Fruit fly (Drosophila melanogaster) whole organism, adult: ENCODE results near the gene Or63a.

Source experiments
- CG11617 ChIP-seq: fragments of 200-800 bp; sonication (Bioruptor generic); optimal IDR thresholded peaks from 2 replicates; lab custom pipeline; 2017; ENCODE audit warnings: mild to moderate bottlenecking, missing biosample characterization, missing genetic modification reagents, missing genetic modification characterization
- CG12768 ChIP-seq: fragments of 200-800 bp; sonication (Bioruptor generic); optimal IDR thresholded peaks from 2 replicates; lab custom pipeline; 2017; ENCODE audit warnings: missing biosample characterization, missing genetic modification characterization, mild to moderate bottlenecking, moderate library complexity, missing genetic modification reagents
- CG14711 ChIP-seq: fragments of 200-800 bp; sonication (Bioruptor generic); optimal IDR thresholded peaks from 2 replicates; lab custom pipeline; 2018; ENCODE audit warnings: missing biosample characterization, mild to moderate bottlenecking, missing genetic modification characterization, moderate library complexity
- CG1620 ChIP-seq: fragments of 200-800 bp; sonication (Bioruptor generic); optimal IDR thresholded peaks from 2 replicates; lab custom pipeline; 2016; ENCODE audit warnings: missing biosample characterization, missing genetic modification characterization
- CG33017 ChIP-seq: fragments of 200-800 bp; sonication (Bioruptor generic); optimal IDR thresholded peaks from 2 replicates; lab custom pipeline; 2018; ENCODE audit warnings: missing biosample characterization, mild to moderate bottlenecking, missing genetic modification characterization, moderate library complexity
- CG5204 ChIP-seq: fragments of 200-800 bp; sonication (Bioruptor generic); optimal IDR thresholded peaks from 2 replicates; lab custom pipeline; 2016; ENCODE audit warnings: missing biosample characterization, missing genetic modification characterization
- CG7045 ChIP-seq: fragments of 200-800 bp; sonication (Bioruptor generic); optimal IDR thresholded peaks from 2 replicates; lab custom pipeline; 2017; ENCODE audit warnings: missing biosample characterization, mild to moderate bottlenecking, missing genetic modification characterization
- CG7101 ChIP-seq: fragments of 200-800 bp; sonication (Bioruptor generic); optimal IDR thresholded peaks from 2 replicates; lab custom pipeline; 2018; ENCODE audit warnings: missing biosample characterization, mild to moderate bottlenecking, missing genetic modification characterization, moderate library complexity
- Clk ChIP-seq: fragments of 200-800 bp; sonication (Bioruptor generic); optimal IDR thresholded peaks from 2 replicates; lab custom pipeline; 2017; ENCODE audit warnings: missing biosample characterization, missing genetic modification characterization
- Crg-1 ChIP-seq: fragments of 200-800 bp; sonication (Bioruptor generic); optimal IDR thresholded peaks from 2 replicates; lab custom pipeline; 2016; ENCODE audit warnings: missing biosample characterization, missing genetic modification characterization
- Hr96 ChIP-seq: fragments of 200-800 bp; sonication (Bioruptor generic); optimal IDR thresholded peaks from 2 replicates; lab custom pipeline; 2016; ENCODE audit warnings: missing biosample characterization, missing genetic modification characterization
- Mnt ChIP-seq: fragments of 200-800 bp; sonication (Bioruptor generic); optimal IDR thresholded peaks from 2 replicates; lab custom pipeline; 2016; ENCODE audit warnings: missing biosample characterization, mild to moderate bottlenecking, missing genetic modification characterization
- bab1 ChIP-seq: fragments of 200-800 bp; sonication (Bioruptor generic); optimal IDR thresholded peaks from 3 replicates; lab custom pipeline; 2019; ENCODE audit warnings: missing biosample characterization, mild to moderate bottlenecking, missing genetic modification characterization, moderate library complexity
- cic ChIP-seq: fragments of 200-800 bp; sonication (Bioruptor generic); optimal IDR thresholded peaks from 2 replicates; lab custom pipeline; 2017; ENCODE audit warnings: missing biosample characterization, mild to moderate bottlenecking, missing genetic modification characterization, moderate library complexity
- cnc ChIP-seq, 2 experiments: fragments of >200 bp; optimal IDR thresholded peaks; 2 replicates each; lab custom pipeline; 2017
- kay ChIP-seq: fragments of 200-800 bp; sonication (Bioruptor generic); peaks from one replicate; lab custom pipeline; 2016; ENCODE audit warnings: missing biosample characterization, missing genetic modification characterization, borderline replicate concordance
- ovo ChIP-seq: fragments of 200-800 bp; sonication (Bioruptor generic); optimal IDR thresholded peaks from 2 replicates; lab custom pipeline; 2016; ENCODE audit warnings: missing biosample characterization, missing genetic modification characterization
- pad ChIP-seq: fragments of 200-800 bp; sonication (Bioruptor generic); optimal IDR thresholded peaks from 3 replicates; lab custom pipeline; 2017; ENCODE audit warnings: missing biosample characterization, missing genetic modification characterization, mild to moderate bottlenecking, moderate library complexity, missing genetic modification reagents
- tj ChIP-seq: fragments of 200-800 bp; sonication (Bioruptor generic); optimal IDR thresholded peaks from 3 replicates; lab custom pipeline; 2017; ENCODE audit warnings: missing biosample characterization, mild to moderate bottlenecking, missing genetic modification characterization, moderate library complexity
- toe ChIP-seq: fragments of 200-800 bp; sonication (Bioruptor generic); optimal IDR thresholded peaks from 2 replicates; lab custom pipeline; 2016; ENCODE audit warnings: missing biosample characterization, missing genetic modification characterization

Gene Or63a

dm6 chr3L:2986302-2986701 is 25.0 kb downstream of the Or63a start:
- TF ChIP-seq ovo (GFP tag; lab: Kevin White, UChicago) (no peak), cic (no peak), tj (GFP tag; lab: Kevin White, UChicago) (no peak), kay (GFP tag; lab: Kevin White, UChicago) (no peak), Crg-1 (GFP tag; lab: Kevin White, UChicago) (no peak), CG7045 (GFP tag; lab: Kevin White, UChicago) (no peak), CG7101 (tag; lab: Kevin White, UChicago) (no peak), Hr96 (GFP tag; lab: Kevin White, UChicago) (no peak), CG14711 (tag; lab: Kevin White, UChicago) (no peak), bab1 (no peak), CG33017 (tag; lab: Kevin White, UChicago) (no peak)

dm6 chr3L:2987749-2988148 is 26.4 kb downstream of the Or63a start:
- TF ChIP-seq pad (GFP tag; lab: Kevin White, UChicago) (no peak), cnc (optimal IDR thresholded peaks at IDR 0.05; lab: Kevin White, UChicago) (no peak), kay (GFP tag; lab: Kevin White, UChicago) (no peak), Mnt (GFP tag; lab: Kevin White, UChicago) (no peak)

DNA sequence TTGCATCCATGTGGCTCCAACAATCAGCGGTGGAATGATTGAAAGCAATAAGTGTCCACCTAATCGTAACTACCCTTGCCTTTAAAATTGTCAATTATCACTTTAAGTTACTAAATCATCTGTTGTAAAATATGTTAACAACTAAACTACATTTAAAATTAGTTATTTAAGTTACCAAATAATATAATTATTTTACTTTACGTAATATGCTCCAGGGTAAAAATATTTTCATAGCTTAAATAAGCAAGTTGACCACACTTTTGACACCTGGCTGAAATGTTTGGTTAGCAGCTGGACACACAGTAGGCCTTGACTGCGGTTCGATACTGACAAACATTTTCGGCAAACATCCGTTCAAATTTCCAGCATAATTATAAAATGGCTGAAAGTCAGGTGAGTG is 33.5 kb downstream of the Or63a start, which contains the start of gene CG2113:
TSS of gene CG2113 (plus strand) at position 301 of the 400 bp plus-strand sequence.
- TF ChIP-seq CG7101 (tag; lab: Kevin White, UChicago): no peak
- no peak for TF ChIP-seq pad (GFP tag; lab: Kevin White, UChicago)
- TF ChIP-seq Mnt (GFP tag; lab: Kevin White, UChicago): no peak
- TF ChIP-seq tj (GFP tag; lab: Kevin White, UChicago): no peak
- no peak for TF ChIP-seq CG5204 (GFP tag; lab: Kevin White, UChicago)
- TF ChIP-seq toe (GFP tag; lab: Kevin White, UChicago): no peak
- TF ChIP-seq CG12768 (GFP tag; lab: Kevin White, UChicago): no peak
- no peak for TF ChIP-seq Clk (GFP tag; lab: Kevin White, UChicago)
- TF ChIP-seq Hr96 (GFP tag; lab: Kevin White, UChicago): no peak
- no peak for TF ChIP-seq CG11617 (GFP tag; lab: Kevin White, UChicago)

dm6 chr3L:3001445-3001844 is 40.1 kb downstream of the Or63a start, which contains the start of gene FMRFaR:
Gene FMRFaR (plus strand): TSS chr3L:3001716.
- no peak for TF ChIP-seq kay (GFP tag; lab: Kevin White, UChicago)
- no peak for TF ChIP-seq CG7101 (tag; lab: Kevin White, UChicago)
- no peak for TF ChIP-seq CG14711 (tag; lab: Kevin White, UChicago)
- TF ChIP-seq CG12768 (GFP tag; lab: Kevin White, UChicago): no peak
- no peak for TF ChIP-seq toe (GFP tag; lab: Kevin White, UChicago)
- TF ChIP-seq cic: no peak
- no peak for TF ChIP-seq cnc (optimal IDR thresholded peaks at IDR 0.05; lab: Kevin White, UChicago)
- TF ChIP-seq ovo (GFP tag; lab: Kevin White, UChicago): no peak
- no peak for TF ChIP-seq Clk (GFP tag; lab: Kevin White, UChicago)
- TF ChIP-seq CG1620 (GFP tag; lab: Kevin White, UChicago): no peak
- TF ChIP-seq CG5204 (GFP tag; lab: Kevin White, UChicago): no peak
- no peak for TF ChIP-seq pad (GFP tag; lab: Kevin White, UChicago)
- TF ChIP-seq CG7045 (GFP tag; lab: Kevin White, UChicago): no peak
- TF ChIP-seq bab1: no peak
